Fruit fly (Drosophila melanogaster) whole organism, embryonic: ENCODE results near the gene RAF2.

Experiments used
- Atf-2 ChIP-seq: fragments of 200-800 bp; sonication (Bioruptor generic); optimal IDR thresholded peaks from 2 replicates; lab custom pipeline; 2016; ENCODE audit warnings: missing biosample characterization, missing genetic modification characterization
- Blimp-1 ChIP-seq: fragments of 200-800 bp; sonication (Bioruptor generic); optimal IDR thresholded peaks from 3 replicates; lab custom pipeline; 2018; ENCODE audit warnings: missing biosample characterization, missing genetic modification characterization, mild to moderate bottlenecking, moderate library complexity, missing genetic modification reagents
- C15 ChIP-seq: fragments of 200-800 bp; sonication (Bioruptor generic); IDR thresholded peaks from 3 replicates; pipeline ENCODE4 v1.3.6; 2022; ENCODE audit warnings: missing biosample characterization, missing genetic modification characterization
- CG10147 ChIP-seq: fragments of 200-800 bp; sonication (Bioruptor generic); optimal IDR thresholded peaks from 2 replicates; lab custom pipeline; 2019; ENCODE audit warnings: missing biosample characterization, mild to moderate bottlenecking, missing genetic modification characterization, moderate library complexity
- CG10267 ChIP-seq: fragments of 200-800 bp; sonication (Bioruptor generic); optimal IDR thresholded peaks from 2 replicates; lab custom pipeline; 2018; ENCODE audit warnings: missing biosample characterization, mild to moderate bottlenecking, missing genetic modification characterization, moderate library complexity
- CG11398 ChIP-seq: fragments of 200-800 bp; sonication (Bioruptor generic); optimal IDR thresholded peaks from 2 replicates; lab custom pipeline; 2016; ENCODE audit warnings: missing biosample characterization, missing genetic modification characterization
- CG12071 ChIP-seq: fragments of 200-800 bp; sonication (Bioruptor generic); optimal IDR thresholded peaks from 3 replicates; lab custom pipeline; 2018; ENCODE audit warnings: missing biosample characterization, mild to moderate bottlenecking, missing genetic modification characterization
- CG12236 ChIP-seq: fragments of 200-800 bp; sonication (Bioruptor generic); optimal IDR thresholded peaks from 2 replicates; lab custom pipeline; 2016; ENCODE audit warnings: missing biosample characterization, missing genetic modification characterization
- CG12391 ChIP-seq: fragments of 200-800 bp; sonication (Bioruptor generic); optimal IDR thresholded peaks from 3 replicates; lab custom pipeline; 2018; ENCODE audit warnings: missing biosample characterization, mild to moderate bottlenecking, missing genetic modification characterization, moderate library complexity
- CG12769 ChIP-seq: fragments of 200-800 bp; sonication (Bioruptor generic); optimal IDR thresholded peaks from 2 replicates; lab custom pipeline; 2019; ENCODE audit warnings: missing biosample characterization, mild to moderate bottlenecking, missing genetic modification characterization, moderate library complexity
- CG14050 ChIP-seq: fragments of 200-800 bp; sonication (Bioruptor generic); IDR thresholded peaks from 3 replicates; pipeline ENCODE4 v1.3.6; 2022; ENCODE audit warnings: missing biosample characterization, missing genetic modification characterization
- CG17385 ChIP-seq: fragments of 200-800 bp; sonication (Bioruptor generic); optimal IDR thresholded peaks from 3 replicates; lab custom pipeline; 2018; ENCODE audit warnings: missing biosample characterization, mild to moderate bottlenecking, missing genetic modification characterization
- CG42726 ChIP-seq: fragments of 200-800 bp; sonication (Bioruptor generic); IDR thresholded peaks from 2 replicates; pipeline ENCODE4 v1.3.6; 2022; ENCODE audit warnings: missing biosample characterization, missing genetic modification characterization; ENCODE audit not compliant: partially characterized antibody
- CG4617 ChIP-seq: fragments of 200-800 bp; sonication (Bioruptor generic); optimal IDR thresholded peaks from 3 replicates; lab custom pipeline; 2016; ENCODE audit warnings: missing biosample characterization, missing genetic modification characterization, borderline replicate concordance
- CG5180 ChIP-seq: fragments of 200-800 bp; sonication (Bioruptor generic); optimal IDR thresholded peaks from 3 replicates; lab custom pipeline; 2017; ENCODE audit warnings: missing biosample characterization, missing genetic modification characterization, mild to moderate bottlenecking, moderate library complexity, missing genetic modification reagents
- CG7271 ChIP-seq: fragments of 200-800 bp; sonication (Bioruptor generic); optimal IDR thresholded peaks from 2 replicates; lab custom pipeline; 2018; ENCODE audit warnings: missing biosample characterization, mild to moderate bottlenecking, missing genetic modification characterization, moderate library complexity
- CG7745 ChIP-seq: fragments of 200-800 bp; sonication (Bioruptor generic); optimal IDR thresholded peaks from 2 replicates; lab custom pipeline; 2018; ENCODE audit warnings: missing biosample characterization, mild to moderate bottlenecking, missing genetic modification characterization, moderate library complexity
- CG8478 ChIP-seq: fragments of >200 bp; optimal IDR thresholded peaks from 2 replicates; lab custom pipeline; 2018
- CG9727 ChIP-seq: fragments of 200-800 bp; sonication (Bioruptor generic); optimal IDR thresholded peaks from 3 replicates; lab custom pipeline; 2017; ENCODE audit warnings: missing biosample characterization, mild to moderate bottlenecking, missing genetic modification characterization
- CG9797 ChIP-seq: fragments of 200-800 bp; sonication (Bioruptor generic); optimal IDR thresholded peaks from 3 replicates; lab custom pipeline; 2018; ENCODE audit warnings: missing biosample characterization, mild to moderate bottlenecking, missing genetic modification characterization
- CoRest ChIP-seq: fragments of 200-800 bp; sonication (Bioruptor generic); optimal IDR thresholded peaks from 3 replicates; lab custom pipeline; 2018; ENCODE audit warnings: missing biosample characterization, mild to moderate bottlenecking, missing genetic modification characterization, moderate library complexity
- Ets97D ChIP-seq: fragments of 200-800 bp; sonication (Bioruptor generic); optimal IDR thresholded peaks from 3 replicates; lab custom pipeline; 2016; ENCODE audit warnings: missing biosample characterization, missing genetic modification characterization
- H2.0 ChIP-seq: fragments of 200-800 bp; sonication (Bioruptor generic); IDR thresholded peaks from 2 replicates; pipeline ENCODE4 v1.3.6; 2022; ENCODE audit warnings: missing biosample characterization, missing genetic modification characterization
- Hey ChIP-seq: fragments of 200-800 bp; sonication (Bioruptor generic); optimal IDR thresholded peaks from 3 replicates; lab custom pipeline; 2018; ENCODE audit warnings: missing biosample characterization, mild to moderate bottlenecking, missing genetic modification characterization
- HmgD ChIP-seq: fragments of 200-800 bp; sonication (Bioruptor generic); optimal IDR thresholded peaks from 3 replicates; lab custom pipeline; 2016; ENCODE audit warnings: missing biosample characterization, missing genetic modification characterization
- Hr39 ChIP-seq: fragments of >200 bp; optimal IDR thresholded peaks from 2 replicates; lab custom pipeline; 2017
- MBD-R2 ChIP-seq: fragments of 200-800 bp; sonication (Bioruptor generic); IDR thresholded peaks from 2 replicates; pipeline ENCODE4 v1.3.6; 2022; ENCODE audit warnings: missing biosample characterization, missing genetic modification characterization
- Nf-YC ChIP-seq: fragments of 200-800 bp; optimal IDR thresholded peaks from 3 replicates; lab custom pipeline; 2019; ENCODE audit warnings: missing biosample characterization, mild to moderate bottlenecking, missing genetic modification characterization, moderate library complexity
- Vsx1 ChIP-seq: fragments of 200-800 bp; sonication (Bioruptor generic); optimal IDR thresholded peaks from 2 replicates; lab custom pipeline; 2017; ENCODE audit warnings: missing biosample characterization, mild to moderate bottlenecking, missing genetic modification characterization, missing genetic modification reagents
- Xbp1 ChIP-seq: fragments of 200-800 bp; sonication (Bioruptor generic); optimal IDR thresholded peaks from 3 replicates; lab custom pipeline; 2016; ENCODE audit warnings: missing biosample characterization, mild to moderate bottlenecking, missing genetic modification characterization
- abd-A ChIP-seq: fragments of 200-800 bp; sonication (Bioruptor generic); optimal IDR thresholded peaks from 3 replicates; lab custom pipeline; 2019; ENCODE audit warnings: missing biosample characterization, mild to moderate bottlenecking, missing genetic modification characterization, moderate library complexity
- al ChIP-seq: fragments of 200-800 bp; sonication (Bioruptor generic); IDR thresholded peaks from 2 replicates; pipeline ENCODE4 v1.3.6; 2022; ENCODE audit warnings: missing biosample characterization, missing genetic modification characterization
- amos ChIP-seq: fragments of 200-800 bp; sonication (Bioruptor generic); IDR thresholded peaks from 2 replicates; pipeline ENCODE4 v1.3.6; 2022; ENCODE audit warnings: missing biosample characterization, missing genetic modification characterization; ENCODE audit not compliant: partially characterized antibody
- bab2 ChIP-seq: fragments of 200-800 bp; sonication (Bioruptor generic); optimal IDR thresholded peaks from 2 replicates; lab custom pipeline; 2016; ENCODE audit warnings: missing biosample characterization, missing genetic modification characterization
- bigmax ChIP-seq: fragments of 200-800 bp; sonication (Bioruptor generic); optimal IDR thresholded peaks from 2 replicates; lab custom pipeline; 2018; ENCODE audit warnings: missing biosample characterization, mild to moderate bottlenecking, missing genetic modification characterization
- cad ChIP-seq: fragments of >200 bp; optimal IDR thresholded peaks from 2 replicates; lab custom pipeline; 2017; ENCODE audit warnings: missing biosample characterization, missing genetic modification characterization
- cato ChIP-seq: fragments of 200-800 bp; sonication (Bioruptor generic); optimal IDR thresholded peaks from 2 replicates; lab custom pipeline; 2016; ENCODE audit warnings: missing biosample characterization, missing genetic modification characterization, borderline replicate concordance
- gfzf ChIP-seq: fragments of 200-800 bp; sonication (Bioruptor generic); optimal IDR thresholded peaks from 2 replicates; lab custom pipeline; 2016; ENCODE audit warnings: missing biosample characterization, mild to moderate bottlenecking, missing genetic modification characterization, moderate library complexity
- klu ChIP-seq: fragments of 200-800 bp; sonication (Bioruptor generic); IDR thresholded peaks from 2 replicates; pipeline ENCODE4 v1.3.6; 2022; ENCODE audit warnings: missing biosample characterization, missing genetic modification characterization
- lab ChIP-seq: fragments of 200-800 bp; sonication (Bioruptor generic); optimal IDR thresholded peaks from 3 replicates; lab custom pipeline; 2017; ENCODE audit warnings: missing biosample characterization, missing genetic modification characterization, mild to moderate bottlenecking, moderate library complexity, missing genetic modification reagents
- mirr ChIP-seq: fragments of 200-800 bp; sonication (Bioruptor generic); optimal IDR thresholded peaks from 3 replicates; lab custom pipeline; 2018; ENCODE audit warnings: missing biosample characterization, mild to moderate bottlenecking, missing genetic modification characterization
- nmo ChIP-seq: fragments of 200-800 bp; sonication (Bioruptor generic); optimal IDR thresholded peaks from 2 replicates; lab custom pipeline; 2018; ENCODE audit warnings: missing biosample characterization, mild to moderate bottlenecking, missing genetic modification characterization, moderate library complexity
- pb ChIP-seq: fragments of 200-800 bp; sonication (Bioruptor generic); optimal IDR thresholded peaks from 3 replicates; lab custom pipeline; 2016; ENCODE audit warnings: missing biosample characterization, missing genetic modification characterization
- rib ChIP-seq: fragments of 200-800 bp; sonication (Bioruptor generic); IDR thresholded peaks from 2 replicates; pipeline ENCODE4 v1.3.6; 2022; ENCODE audit warnings: missing biosample characterization, missing genetic modification characterization
- sc ChIP-seq, 3 experiments: fragments of >200 bp in 2 of 3; fragments of 200-800 bp in 1 of 3; sonication (Bioruptor generic) in 1 of 3; optimal IDR thresholded peaks; 2 replicates in 2 of 3; 3 replicates in 1 of 3; lab custom pipeline; 2017; ENCODE audit warnings: mild to moderate bottlenecking in 1 of 3, missing biosample characterization in 1 of 3, missing genetic modification characterization in 1 of 3, missing genetic modification reagents in 1 of 3
- sisA ChIP-seq: fragments of 200-800 bp; sonication (Bioruptor generic); IDR thresholded peaks from 2 replicates; pipeline ENCODE4 v1.3.6; 2022; ENCODE audit warnings: missing biosample characterization, missing genetic modification characterization
- ssp ChIP-seq: fragments of 200-800 bp; sonication (Bioruptor generic); IDR thresholded peaks from 2 replicates; pipeline ENCODE4 v1.3.6; 2022; ENCODE audit warnings: missing biosample characterization, missing genetic modification characterization
- stwl ChIP-seq: fragments of 200-800 bp; sonication (Bioruptor generic); optimal IDR thresholded peaks from 3 replicates; lab custom pipeline; 2018; ENCODE audit warnings: missing biosample characterization, mild to moderate bottlenecking, missing genetic modification characterization, moderate library complexity
- tgo ChIP-seq: fragments of 200-800 bp; sonication (Bioruptor generic); IDR thresholded peaks from 3 replicates; pipeline ENCODE4 v1.3.6; 2022; ENCODE audit warnings: missing biosample characterization, missing genetic modification characterization
- ttk ChIP-seq: fragments of 200-800 bp; sonication (Bioruptor generic); IDR thresholded peaks from 2 replicates; pipeline ENCODE4 v2.1.2; 2022; ENCODE audit warnings: missing biosample characterization, missing genetic modification characterization

Gene RAF2

dm6 chr3L:16381184-16381797 is 4.8 kb upstream of the RAF2 start, which contains the start of gene Agpat4 (continued):
- TF ChIP-seq CG12236 (no peak), HmgD (GFP tag; lab: Kevin White, UChicago) (peak; percentile 60), CG10147 (GFP tag; lab: Kevin White, UChicago) (no peak), CG7745 (tag; lab: Kevin White, UChicago) (no peak), CG12769 (tag; lab: Kevin White, UChicago) (peak; percentile 12), sisA (no peak), amos (GFP tag; lab: Robert Waterston, UW) (peak; percentile 44; the same call in 1 of the 2 replicates), Atf-2 (GFP tag; lab: Kevin White, UChicago) (no peak), H2.0 (GFP tag; lab: Robert Waterston, UW) (no peak), stwl (tag; lab: Kevin White, UChicago) (peak; percentile 74), C15 (GFP tag; lab: Robert Waterston, UW) (no peak), CG12391 (tag; lab: Kevin White, UChicago) (no peak), Vsx1 (GFP tag; lab: Kevin White, UChicago) (no peak), Blimp-1 (GFP tag; lab: Kevin White, UChicago) (no peak), Hey (tag; lab: Kevin White, UChicago) (peak; percentile 34), ssp (GFP tag; lab: Robert Waterston, UW) (peak; percentile 67), CG14050 (no peak), MBD-R2 (GFP tag; lab: Robert Waterston, UW) (peak; percentile 36; the same call in 1 of the 2 replicates), CG10267 (tag; lab: Kevin White, UChicago) (no peak), lab (GFP tag; lab: Kevin White, UChicago) (no peak), cato (GFP tag; lab: Kevin White, UChicago) (no peak), al (no peak), CG8478 (peak; percentile 91), ttk (GFP tag; lab: Robert Waterston, UW) (0 out of 2 replicates have a peak, but pooled peaks have one; percentile 49), nmo (GFP tag; lab: Kevin White, UChicago) (peak; percentile 61), CG5180 (GFP tag; lab: Kevin White, UChicago) (peak; percentile 66), CG9797 (GFP tag; lab: Kevin White, UChicago) (peak; percentile 62), rib (GFP tag; lab: Robert Waterston, UW) (no peak), cad (GFP tag; lab: Kevin White, UChicago) (no peak), CG12071 (GFP tag; lab: Kevin White, UChicago) (no peak), CoRest (tag; lab: Kevin White, UChicago) (peak; percentile 67), klu (GFP tag; lab: Robert Waterston, UW) (0 out of 2 replicates have a peak, but pooled peaks have one; percentile 4), Xbp1 (GFP tag; lab: Kevin White, UChicago) (no peak), CG17385 (GFP tag; lab: Kevin White, UChicago) (no peak), pb (GFP tag; lab: Kevin White, UChicago) (no peak), CG4617 (GFP tag; lab: Kevin White, UChicago) (peak; percentile 26), CG11398 (GFP tag; lab: Kevin White, UChicago) (no peak), tgo (GFP tag; lab: Robert Waterston, UW) (no peak), bab2 (GFP tag; lab: Kevin White, UChicago) (no peak), Hr39 (lab: Kevin White, UChicago) (no peak), gfzf (GFP tag; lab: Kevin White, UChicago) (peak; percentile 87), bigmax (no peak), Ets97D (GFP tag; lab: Kevin White, UChicago) (peak; percentile 46), CG9727 (GFP tag; lab: Kevin White, UChicago) (no peak), CG7271 (tag; lab: Kevin White, UChicago) (no peak), CG42726 (GFP tag; lab: Robert Waterston, UW) (peak; percentile 68; the same call in 1 of the 2 replicates), mirr (GFP tag; lab: Kevin White, UChicago) (peak; percentile 87), abd-A (no peak), Nf-YC (tag; lab: Kevin White, UChicago) (no peak), sc (optimal IDR thresholded peaks at IDR 0.05; lab: Kevin White, UChicago) (no peak), sc (GFP tag; optimal IDR thresholded peaks at IDR 0.05; lab: Kevin White, UChicago) (no peak)
